Worm (Caenorhabditis elegans): ENCODE measurements around the gene C25H3.7.

Gene C25H3.7

ce11 chrII:5648272-5648671 is 20.5 kb downstream of the C25H3.7 start, which contains the start of gene ddl-1:
ddl-1 (minus strand) TSS chrII:5648372.
- no peak for TF ChIP-seq nhr-2 (tag; optimal IDR thresholded peaks at IDR 0.05)
- no peak for TF ChIP-seq mab-5 (tag; optimal IDR thresholded peaks at IDR 0.05)
- TF ChIP-seq blmp-1 (tag; optimal IDR thresholded peaks at IDR 0.05): no peak
- no peak for TF ChIP-seq lin-13 (tag; optimal IDR thresholded peaks at IDR 0.05)
- TF ChIP-seq pha-4 (tag; optimal IDR thresholded peaks at IDR 0.05): no peak
- no peak for TF ChIP-seq nhr-28 (tag; optimal IDR thresholded peaks at IDR 0.05)
- TF ChIP-seq ceh-83 (GFP tag; optimal IDR thresholded peaks at IDR 0.05): no peak
- no peak for TF ChIP-seq nhr-237 (tag; optimal IDR thresholded peaks at IDR 0.05)
- TF ChIP-seq tbx-8 (GFP tag; optimal IDR thresholded peaks at IDR 0.05): no peak
- TF ChIP-seq bed-3 (GFP tag; optimal IDR thresholded peaks at IDR 0.05): no peak
- no peak for TF ChIP-seq lsy-2 (tag; optimal IDR thresholded peaks at IDR 0.05)
- TF ChIP-seq ham-2 (GFP tag; optimal IDR thresholded peaks at IDR 0.05): no peak
- no peak for TF ChIP-seq ztf-11 (tag; optimal IDR thresholded peaks at IDR 0.05)
- no peak for TF ChIP-seq zip-8 (tag; optimal IDR thresholded peaks at IDR 0.05)
- TF ChIP-seq elt-1 (tag; optimal IDR thresholded peaks at IDR 0.05; ENCODE audit: borderline replicate concordance, insufficient read depth): no peak
- TF ChIP-seq mep-1 (tag; optimal IDR thresholded peaks at IDR 0.05): no peak

ce11 chrII:5646942-5647341 is 21.8 kb downstream of the C25H3.7 start, which contains the start of gene F59E12.9:
F59E12.9 (minus strand) TSS chrII:5647042.
- TF ChIP-seq lsy-2 (tag; optimal IDR thresholded peaks at IDR 0.05) (no peak), sem-2 (GFP tag; optimal IDR thresholded peaks at IDR 0.05) (no peak), mep-1 (tag; optimal IDR thresholded peaks at IDR 0.05) (no peak), unc-62 (GFP tag; optimal IDR thresholded peaks at IDR 0.05) (no peak), sptf-1 (tag; optimal IDR thresholded peaks at IDR 0.05) (no peak), nhr-2 (tag; optimal IDR thresholded peaks at IDR 0.05) (no peak), unc-39 (tag; optimal IDR thresholded peaks at IDR 0.05) (no peak), mls-2 (tag; optimal IDR thresholded peaks at IDR 0.05) (no peak), cnd-1 (tag; optimal IDR thresholded peaks at IDR 0.05) (no peak)

- TF ChIP-seq mab-5 (tag; optimal IDR thresholded peaks at IDR 0.05) (no peak), nhr-237 (tag; optimal IDR thresholded peaks at IDR 0.05) (no peak), unc-120 (tag; optimal IDR thresholded peaks at IDR 0.05; ENCODE audit: poor library complexity, severe bottlenecking) (no peak), ceh-39 (tag; optimal IDR thresholded peaks at IDR 0.05) (no peak), ceh-83 (GFP tag; optimal IDR thresholded peaks at IDR 0.05) (no peak), blmp-1 (tag; optimal IDR thresholded peaks at IDR 0.05) (no peak), unc-39 (tag; optimal IDR thresholded peaks at IDR 0.05) (no peak), ces-1 (GFP tag; optimal IDR thresholded peaks at IDR 0.05) (no peak), nhr-28 (tag; optimal IDR thresholded peaks at IDR 0.05) (no peak), nhr-2 (tag; optimal IDR thresholded peaks at IDR 0.05) (no peak), sem-2 (GFP tag; optimal IDR thresholded peaks at IDR 0.05) (no peak), cnd-1 (tag; optimal IDR thresholded peaks at IDR 0.05) (no peak), drap-1 (GFP tag; optimal IDR thresholded peaks at IDR 0.05) (no peak), elt-3 (tag; optimal IDR thresholded peaks at IDR 0.05) (no peak), hlh-1 (tag; optimal IDR thresholded peaks at IDR 0.05) (no peak), mls-2 (tag; optimal IDR thresholded peaks at IDR 0.05) (no peak), flh-1 (GFP tag; optimal IDR thresholded peaks at IDR 0.05) (no peak), bed-3 (GFP tag; optimal IDR thresholded peaks at IDR 0.05) (no peak)
Measured at ce11 chrII:5642110-5642509, 26.6 kb downstream of the C25H3.7 start.

ce11 chrII:5640362-5641079 is 28.2 kb downstream of the C25H3.7 start:
- no peak for TF ChIP-seq blmp-1 (tag; optimal IDR thresholded peaks at IDR 0.05)
- TF ChIP-seq ces-1 (GFP tag; optimal IDR thresholded peaks at IDR 0.05): no peak
- TF ChIP-seq lin-13 (tag; optimal IDR thresholded peaks at IDR 0.05): no peak
- no peak for TF ChIP-seq ceh-83 (GFP tag; optimal IDR thresholded peaks at IDR 0.05)
- no peak for TF ChIP-seq ceh-43 (GFP tag; optimal IDR thresholded peaks at IDR 0.05)
- TF ChIP-seq nhr-76 (tag; optimal IDR thresholded peaks at IDR 0.05): no peak
- no peak for TF ChIP-seq M03D4.4 (tag; optimal IDR thresholded peaks at IDR 0.05)
- no peak for TF ChIP-seq elt-1 (tag; optimal IDR thresholded peaks at IDR 0.05; ENCODE audit: borderline replicate concordance, insufficient read depth)
- TF ChIP-seq sem-2 (GFP tag; optimal IDR thresholded peaks at IDR 0.05): no peak
- no peak for TF ChIP-seq mep-1 (tag; optimal IDR thresholded peaks at IDR 0.05)
- no peak for TF ChIP-seq flh-1 (GFP tag; optimal IDR thresholded peaks at IDR 0.05)
- TF ChIP-seq ham-2 (GFP tag; optimal IDR thresholded peaks at IDR 0.05): no peak
- TF ChIP-seq ceh-39 (tag; optimal IDR thresholded peaks at IDR 0.05): no peak
- TF ChIP-seq cnd-1 (tag; optimal IDR thresholded peaks at IDR 0.05): no peak

Measured in whole organism, mixed stage, embryonic.